Fruit fly (Drosophila melanogaster) whole organism, adult: ENCODE results near the gene pie.

Experiments used
- CG11617 ChIP-seq: fragments of 200-800 bp; sonication (Bioruptor generic); optimal IDR thresholded peaks from 2 replicates; lab custom pipeline; 2017; ENCODE audit warnings: mild to moderate bottlenecking, missing biosample characterization, missing genetic modification reagents, missing genetic modification characterization
- CG14711 ChIP-seq: fragments of 200-800 bp; sonication (Bioruptor generic); optimal IDR thresholded peaks from 2 replicates; lab custom pipeline; 2018; ENCODE audit warnings: missing biosample characterization, mild to moderate bottlenecking, missing genetic modification characterization, moderate library complexity
- CG1620 ChIP-seq: fragments of 200-800 bp; sonication (Bioruptor generic); optimal IDR thresholded peaks from 2 replicates; lab custom pipeline; 2016; ENCODE audit warnings: missing biosample characterization, missing genetic modification characterization
- Clk ChIP-seq: fragments of 200-800 bp; sonication (Bioruptor generic); optimal IDR thresholded peaks from 2 replicates; lab custom pipeline; 2017; ENCODE audit warnings: missing biosample characterization, missing genetic modification characterization
- tj ChIP-seq: fragments of 200-800 bp; sonication (Bioruptor generic); optimal IDR thresholded peaks from 3 replicates; lab custom pipeline; 2017; ENCODE audit warnings: missing biosample characterization, mild to moderate bottlenecking, missing genetic modification characterization, moderate library complexity
- toe ChIP-seq: fragments of 200-800 bp; sonication (Bioruptor generic); optimal IDR thresholded peaks from 2 replicates; lab custom pipeline; 2016; ENCODE audit warnings: missing biosample characterization, missing genetic modification characterization

- TF ChIP-seq toe (GFP tag; lab: Kevin White, UChicago) (no peak), Clk (GFP tag; lab: Kevin White, UChicago) (no peak), tj (GFP tag; lab: Kevin White, UChicago) (no peak), CG14711 (tag; lab: Kevin White, UChicago) (no peak), CG1620 (no peak), CG11617 (no peak)
These were observed 50.3 kb downstream of the pie start for dm6 chr2L:10372297-10372696.
